Worm (Caenorhabditis elegans) whole organism, L3 larva: ENCODE results near the gene twf-2.
"Not testable (repeated sequence)": the region's sequence is repeated elsewhere in the genome, so short reads cannot be mapped to it uniquely, and the experiment has no call there.

Source experiments
- R02D3.7 ChIP-seq: fragments of 150-350 bp; optimal IDR thresholded peaks from 2 replicates; lab custom pipeline; 2014; ENCODE audit warnings: missing biosample characterization, missing genetic modification characterization
- ZK546.5 ChIP-seq: sonication (generic microtip); optimal IDR thresholded peaks from 2 replicates; lab custom pipeline; 2017; ENCODE audit warnings: missing biosample characterization, missing genetic modification characterization
- aly-2 ChIP-seq: fragments of 150-350 bp; optimal IDR thresholded peaks from 2 replicates; lab custom pipeline; 2014; ENCODE audit warnings: missing biosample characterization, missing genetic modification characterization
- ceh-16 ChIP-seq: sonication (generic microtip); optimal IDR thresholded peaks from 2 replicates; lab custom pipeline; 2017; ENCODE audit warnings: missing biosample characterization, missing genetic modification characterization
- ceh-28 ChIP-seq: fragments of 150-350 bp; optimal IDR thresholded peaks from 2 replicates; lab custom pipeline; 2014; ENCODE audit warnings: missing biosample characterization, missing genetic modification reagents, missing genetic modification characterization
- ceh-82 ChIP-seq: fragments of 150-350 bp; optimal IDR thresholded peaks from 2 replicates; lab custom pipeline; 2014; ENCODE audit warnings: missing biosample characterization, missing genetic modification characterization
- egl-5 ChIP-seq: fragments of 150-350 bp; optimal IDR thresholded peaks from 2 replicates; lab custom pipeline; 2017; ENCODE audit warnings: missing biosample characterization, missing genetic modification reagents, missing genetic modification characterization, inconsistent platforms
- elt-1 ChIP-seq: fragments of 150-350 bp; optimal IDR thresholded peaks from 2 replicates; lab custom pipeline; 2014; ENCODE audit warnings: missing biosample characterization, missing genetic modification characterization
- elt-3 ChIP-seq, 3 experiments: fragments of 150-350 bp in 1 of 3; sonication (generic microtip) in 2 of 3; optimal IDR thresholded peaks; 2 replicates in 2 of 3; 4 replicates in 1 of 3; lab custom pipeline; 2014 to 2017; ENCODE audit warnings: missing biosample characterization in 3 of 3, missing genetic modification characterization in 3 of 3
- eor-1 ChIP-seq, 2 experiments: fragments of 150-350 bp; optimal IDR thresholded peaks; 2 replicates each; lab custom pipeline; 2014 to 2018; ENCODE audit warnings: missing biosample characterization in 2 of 2, missing genetic modification characterization in 2 of 2
- fkh-2 ChIP-seq: fragments of 150-350 bp; optimal IDR thresholded peaks from 2 replicates; lab custom pipeline; 2014; ENCODE audit warnings: missing biosample characterization, missing genetic modification reagents, missing genetic modification characterization
- fos-1 ChIP-seq: fragments of 150-350 bp; optimal IDR thresholded peaks from 2 replicates; lab custom pipeline; 2014; ENCODE audit warnings: missing biosample characterization, missing genetic modification characterization
- hmg-11 ChIP-seq: sonication (generic microtip); optimal IDR thresholded peaks from 2 replicates; lab custom pipeline; 2016; ENCODE audit warnings: missing genetic modification characterization, missing compliant biosample characterization
- lin-15B ChIP-seq: fragments of 150-350 bp; optimal IDR thresholded peaks from 2 replicates; lab custom pipeline; 2014; ENCODE audit warnings: missing biosample characterization, missing genetic modification characterization
- lin-39 ChIP-seq: fragments of 150-350 bp; optimal IDR thresholded peaks from 2 replicates; lab custom pipeline; 2018; ENCODE audit warnings: missing biosample characterization, missing genetic modification reagents, missing genetic modification characterization
- lsy-12 ChIP-seq: sonication (generic microtip); optimal IDR thresholded peaks from 2 replicates; lab custom pipeline; 2016; ENCODE audit warnings: mild to moderate bottlenecking, missing genetic modification characterization, missing compliant biosample characterization
- mdl-1 ChIP-seq: fragments of 150-350 bp; optimal IDR thresholded peaks from 2 replicates; lab custom pipeline; 2014; ENCODE audit warnings: missing biosample characterization, missing genetic modification characterization
- nfya-1 ChIP-seq: sonication (generic microtip); optimal IDR thresholded peaks from 2 replicates; lab custom pipeline; 2017; ENCODE audit warnings: missing genetic modification characterization, mild to moderate bottlenecking, missing compliant biosample characterization, antibody characterized with exemption, moderate library complexity; ENCODE audit not compliant: insufficient read depth
- nhr-11 ChIP-seq: fragments of 150-350 bp; optimal IDR thresholded peaks from 2 replicates; lab custom pipeline; 2014; ENCODE audit warnings: missing biosample characterization, missing genetic modification characterization
- nhr-12 ChIP-seq: fragments of 150-350 bp; optimal IDR thresholded peaks from 2 replicates; lab custom pipeline; 2014; ENCODE audit warnings: missing biosample characterization, missing genetic modification characterization
- nhr-23 ChIP-seq: fragments of 150-350 bp; optimal IDR thresholded peaks from 2 replicates; lab custom pipeline; 2014; ENCODE audit warnings: missing biosample characterization, missing genetic modification reagents, missing genetic modification characterization
- nhr-237 ChIP-seq: fragments of 150-350 bp; optimal IDR thresholded peaks from 2 replicates; lab custom pipeline; 2014; ENCODE audit warnings: missing biosample characterization, missing genetic modification characterization
- nhr-25 ChIP-seq: sonication (generic microtip); optimal IDR thresholded peaks from 2 replicates; lab custom pipeline; 2017; ENCODE audit warnings: missing biosample characterization, missing genetic modification characterization
- nhr-28 ChIP-seq: fragments of 150-350 bp; optimal IDR thresholded peaks from 2 replicates; lab custom pipeline; 2014; ENCODE audit warnings: missing biosample characterization, missing genetic modification characterization
- nhr-43 ChIP-seq: sonication (generic microtip); optimal IDR thresholded peaks from 2 replicates; lab custom pipeline; 2016; ENCODE audit warnings: mild to moderate bottlenecking, missing genetic modification characterization, missing compliant biosample characterization; ENCODE audit not compliant: poor library complexity, severe bottlenecking
- nhr-67 ChIP-seq: fragments of 150-350 bp; optimal IDR thresholded peaks from 2 replicates; lab custom pipeline; 2014; ENCODE audit warnings: missing biosample characterization, missing genetic modification characterization
- nhr-76 ChIP-seq: fragments of 150-350 bp; sonication (generic microtip); optimal IDR thresholded peaks from 5 replicates; lab custom pipeline; 2014; ENCODE audit warnings: missing biosample characterization, missing genetic modification characterization
- nhr-77 ChIP-seq: fragments of 150-350 bp; optimal IDR thresholded peaks from 2 replicates; lab custom pipeline; 2014; ENCODE audit warnings: missing biosample characterization, missing genetic modification characterization
- pha-4 ChIP-seq: fragments of 150-350 bp; optimal IDR thresholded peaks from 2 replicates; lab custom pipeline; 2014; ENCODE audit warnings: missing biosample characterization, missing genetic modification reagents, missing genetic modification characterization
- pqm-1 ChIP-seq: fragments of 150-350 bp; optimal IDR thresholded peaks from 2 replicates; lab custom pipeline; 2017; ENCODE audit warnings: missing biosample characterization, missing genetic modification characterization, inconsistent platforms
- sea-2 ChIP-seq: fragments of 150-350 bp; sonication (generic microtip); optimal IDR thresholded peaks from 4 replicates; lab custom pipeline; 2014; ENCODE audit warnings: missing biosample characterization, missing genetic modification reagents, missing genetic modification characterization
- skn-1 ChIP-seq: fragments of 150-350 bp; optimal IDR thresholded peaks from 2 replicates; lab custom pipeline; 2014; ENCODE audit warnings: missing biosample characterization, missing genetic modification characterization
- tbx-2 ChIP-seq: sonication (generic microtip); optimal IDR thresholded peaks from 2 replicates; lab custom pipeline; 2016; ENCODE audit warnings: mild to moderate bottlenecking, missing genetic modification characterization, missing compliant biosample characterization
- unc-62 ChIP-seq: fragments of 150-350 bp; sonication (generic microtip); optimal IDR thresholded peaks from 4 replicates; lab custom pipeline; 2014; ENCODE audit warnings: missing biosample characterization, missing genetic modification reagents, missing genetic modification characterization
- zag-1 ChIP-seq: fragments of 150-350 bp; optimal IDR thresholded peaks from 2 replicates; lab custom pipeline; 2014; ENCODE audit warnings: missing biosample characterization, missing genetic modification characterization

twf-2 gene

ce11 chrX:16443657-16444056 is 2.3 kb upstream of the twf-2 start:
- TF ChIP-seq nhr-43 (tag; lab: Kevin White, UChicago) (no peak), nhr-237 (tag; lab: Kevin White, UChicago) (no peak), nhr-28 (tag; lab: Kevin White, UChicago) (no peak), aly-2 (tag; lab: Kevin White, UChicago) (no peak), lsy-12 (tag; lab: Kevin White, UChicago) (no peak), zag-1 (tag; lab: Kevin White, UChicago) (no peak), ZK546.5 (no peak), nfya-1 (tag; lab: Kevin White, UChicago) (no peak), nhr-12 (tag; lab: Kevin White, UChicago) (no peak), skn-1 (tag; lab: Kevin White, UChicago) (no peak), nhr-76 (no peak), fos-1 (tag; lab: Kevin White, UChicago) (no peak), tbx-2 (tag; lab: Kevin White, UChicago) (no peak), sea-2 (GFP tag; lab: Kevin White, UChicago) (no peak), elt-1 (tag; lab: Kevin White, UChicago) (no peak), nhr-67 (tag; lab: Kevin White, UChicago) (no peak)

- TF ChIP-seq nhr-25 (tag; lab: Kevin White, UChicago) = peak; percentile 23
- TF ChIP-seq pha-4 (tag; lab: Kevin White, UChicago) = peak; percentile 10
- no peak for TF ChIP-seq fkh-2 (tag; lab: Kevin White, UChicago)
- TF ChIP-seq unc-62 (GFP tag; lab: Kevin White, UChicago) = no peak
- no peak for TF ChIP-seq fos-1 (tag; lab: Kevin White, UChicago)
- no peak for TF ChIP-seq nfya-1 (tag; lab: Kevin White, UChicago)
- no peak for TF ChIP-seq nhr-28 (tag; lab: Kevin White, UChicago)
- TF ChIP-seq egl-5 = no peak
- TF ChIP-seq elt-3 (tag; optimal IDR thresholded peaks at IDR 0.05; lab: Kevin White, UChicago) = no peak
- no peak for TF ChIP-seq mdl-1 (tag; lab: Kevin White, UChicago)
- no peak for TF ChIP-seq nhr-11 (tag; lab: Kevin White, UChicago)
- no peak for TF ChIP-seq nhr-43 (tag; lab: Kevin White, UChicago)
- no peak for TF ChIP-seq nhr-67 (tag; lab: Kevin White, UChicago)
- TF ChIP-seq ceh-82 (tag; lab: Kevin White, UChicago) = no peak
- TF ChIP-seq zag-1 (tag; lab: Kevin White, UChicago) = no peak
These were observed 1.1 kb downstream of the twf-2 start for ce11 chrX:16447116-16447515.

- no peak for TF ChIP-seq nhr-237 (tag; lab: Kevin White, UChicago)
- no peak for TF ChIP-seq ceh-16 (tag; lab: Kevin White, UChicago)
- TF ChIP-seq nhr-67 (tag; lab: Kevin White, UChicago) = no peak
- TF ChIP-seq lin-39 = no peak
- TF ChIP-seq hmg-11 = no peak
- no peak for TF ChIP-seq eor-1 (tag; optimal IDR thresholded peaks at IDR 0.05; lab: Kevin White, UChicago)
- no peak for TF ChIP-seq nfya-1 (tag; lab: Kevin White, UChicago)
- TF ChIP-seq nhr-43 (tag; lab: Kevin White, UChicago) = no peak
- TF ChIP-seq ceh-28 (tag; lab: Kevin White, UChicago) = no peak
- TF ChIP-seq tbx-2 (tag; lab: Kevin White, UChicago) = no peak
- TF ChIP-seq lin-15B (tag; lab: Kevin White, UChicago) = no peak
- no peak for TF ChIP-seq pha-4 (tag; lab: Kevin White, UChicago)
- no peak for TF ChIP-seq nhr-23 (tag; lab: Kevin White, UChicago)
- TF ChIP-seq elt-3 (tag; optimal IDR thresholded peaks at IDR 0.05; lab: Kevin White, UChicago) = no peak
- TF ChIP-seq pqm-1 (tag; lab: Kevin White, UChicago) = no peak
- TF ChIP-seq nhr-77 = no peak
- TF ChIP-seq R02D3.7 (tag; lab: Kevin White, UChicago) = no peak
- no peak for TF ChIP-seq aly-2 (tag; lab: Kevin White, UChicago)
- TF ChIP-seq, all 47 proteins: peak for 0
These were observed 5.1 kb downstream of the twf-2 start for ce11 chrX:16451124-16451523.

- not testable (repeated sequence) for TF ChIP-seq unc-62 (GFP tag; lab: Kevin White, UChicago); aly-2 (tag; lab: Kevin White, UChicago); ZK546.5
These were observed 5.6 kb downstream of the twf-2 start, which contains the start of gene F38E9.4 for ce11 chrX:16451642-16452041. TSS of gene F38E9.4 (plus strand) at chrX:16451942.
